Worm (Caenorhabditis elegans) whole organism, early embryonic: ENCODE results near the gene F02H6.6.

ENCODE experiments used
- B0310.2 ChIP-seq: sonication (generic microtip); optimal IDR thresholded peaks from 2 replicates; lab custom pipeline; 2016; ENCODE audit warnings: mild to moderate bottlenecking, missing genetic modification characterization, missing compliant biosample characterization
- F13C5.2 ChIP-seq: sonication (generic microtip); optimal IDR thresholded peaks from 2 replicates; lab custom pipeline; 2017; ENCODE audit warnings: mild to moderate bottlenecking, missing genetic modification characterization, inconsistent platforms, missing compliant biosample characterization
- aly-1 ChIP-seq: sonication (generic microtip); optimal IDR thresholded peaks from 2 replicates; lab custom pipeline; 2016; ENCODE audit warnings: missing genetic modification characterization, missing compliant biosample characterization
- ama-1 ChIP-seq: fragments of 150-350 bp; optimal IDR thresholded peaks from 2 replicates; lab custom pipeline; 2014
- ceh-13 ChIP-seq: fragments of 200-800 bp; sonication (Bioruptor generic); optimal IDR thresholded peaks from 2 replicates; lab custom pipeline; 2018; ENCODE audit warnings: mild to moderate bottlenecking, missing genetic modification characterization, missing compliant biosample characterization
- ceh-36 ChIP-seq: sonication (generic microtip); optimal IDR thresholded peaks from 2 replicates; lab custom pipeline; 2016; ENCODE audit warnings: missing genetic modification characterization, inconsistent platforms, missing compliant biosample characterization
- ets-7 ChIP-seq: sonication (generic microtip); optimal IDR thresholded peaks from 2 replicates; lab custom pipeline; 2016; ENCODE audit warnings: missing genotype, missing genetic modification characterization, missing compliant biosample characterization
- flt-1 ChIP-seq: fragments of 200-800 bp; sonication (Bioruptor generic); IDR thresholded peaks from 2 replicates; pipeline ENCODE4 v1.3.6; 2022; ENCODE audit warnings: missing genetic modification characterization, missing compliant biosample characterization
- hmbx-1 ChIP-seq: sonication (generic microtip); optimal IDR thresholded peaks from 2 replicates; lab custom pipeline; 2016; ENCODE audit warnings: mild to moderate bottlenecking, missing genetic modification characterization, missing compliant biosample characterization
- hmg-4 ChIP-seq: fragments of 200-800 bp; sonication (Bioruptor generic); optimal IDR thresholded peaks from 2 replicates; lab custom pipeline; 2018; ENCODE audit warnings: mild to moderate bottlenecking, missing genetic modification characterization, missing compliant biosample characterization
- hnd-1 ChIP-seq: sonication (generic microtip); optimal IDR thresholded peaks from 2 replicates; lab custom pipeline; 2016; ENCODE audit warnings: missing genetic modification characterization, missing compliant biosample characterization
- pes-1 ChIP-seq: fragments of 200-800 bp; sonication (Bioruptor generic); IDR thresholded peaks from 2 replicates; pipeline ENCODE4 v1.3.6; 2022; ENCODE audit warnings: missing genetic modification reagents, missing genetic modification characterization, missing compliant biosample characterization
- scrt-1 ChIP-seq: fragments of 200-800 bp; sonication (Bioruptor generic); IDR thresholded peaks from 2 replicates; pipeline ENCODE4 v1.3.6; 2022; ENCODE audit warnings: missing genetic modification characterization, missing compliant biosample characterization
- sea-1 ChIP-seq: fragments of 200-800 bp; sonication (Bioruptor generic); conservative IDR thresholded peaks from 2 replicates; pipeline ENCODE4 v1.3.6; 2022; ENCODE audit warnings: missing genetic modification characterization, missing compliant biosample characterization
- tbx-11 ChIP-seq: fragments of 200-800 bp; sonication (Bioruptor generic); IDR thresholded peaks from 2 replicates; pipeline ENCODE4 v1.3.6; 2022; ENCODE audit warnings: missing genetic modification characterization, missing compliant biosample characterization
- tbx-37 ChIP-seq: fragments of 200-800 bp; sonication (Bioruptor generic); conservative IDR thresholded peaks from 2 replicates; pipeline ENCODE4 v1.3.6; 2022; ENCODE audit warnings: missing genetic modification reagents, missing genetic modification characterization, missing compliant biosample characterization
- tra-4 ChIP-seq: sonication (generic microtip); optimal IDR thresholded peaks from 2 replicates; lab custom pipeline; 2017; ENCODE audit warnings: missing genetic modification characterization, missing compliant biosample characterization

F02H6.6 gene

ce11 chrIV:14259197-14259596 is 28.5 kb upstream of the F02H6.6 start:
- TF ChIP-seq scrt-1 = no peak
- TF ChIP-seq hnd-1 (tag; lab: Kevin White, UChicago) = no peak
- TF ChIP-seq sea-1 = no peak
- TF ChIP-seq tbx-37 (GFP tag; lab: Robert Waterston, UW) = no peak
- no peak for TF ChIP-seq ets-7 (tag; lab: Kevin White, UChicago)
- TF ChIP-seq ceh-36 = no peak
- TF ChIP-seq tbx-11 (GFP tag; lab: Robert Waterston, UW) = no peak

ce11 chrIV:14257528-14257927 is 26.8 kb upstream of the F02H6.6 start:
- no peak for TF ChIP-seq tbx-37 (GFP tag; lab: Robert Waterston, UW)
- no peak for TF ChIP-seq ets-7 (tag; lab: Kevin White, UChicago)
- TF ChIP-seq hmg-4 (GFP tag; lab: Kevin White, UChicago) = no peak
- TF ChIP-seq B0310.2 (tag; lab: Kevin White, UChicago) = no peak
- TF ChIP-seq ama-1 (lab: Kevin White, UChicago) = no peak
- TF ChIP-seq sea-1 = no peak
- no peak for TF ChIP-seq flt-1 (GFP tag; lab: Robert Waterston, UW)
- TF ChIP-seq pes-1 (GFP tag; lab: Robert Waterston, UW) = no peak
- no peak for TF ChIP-seq ceh-13 (GFP tag; lab: Kevin White, UChicago)
- no peak for TF ChIP-seq scrt-1
- TF ChIP-seq ceh-36 = no peak
- TF ChIP-seq aly-1 (tag; lab: Kevin White, UChicago) = no peak

DNA sequence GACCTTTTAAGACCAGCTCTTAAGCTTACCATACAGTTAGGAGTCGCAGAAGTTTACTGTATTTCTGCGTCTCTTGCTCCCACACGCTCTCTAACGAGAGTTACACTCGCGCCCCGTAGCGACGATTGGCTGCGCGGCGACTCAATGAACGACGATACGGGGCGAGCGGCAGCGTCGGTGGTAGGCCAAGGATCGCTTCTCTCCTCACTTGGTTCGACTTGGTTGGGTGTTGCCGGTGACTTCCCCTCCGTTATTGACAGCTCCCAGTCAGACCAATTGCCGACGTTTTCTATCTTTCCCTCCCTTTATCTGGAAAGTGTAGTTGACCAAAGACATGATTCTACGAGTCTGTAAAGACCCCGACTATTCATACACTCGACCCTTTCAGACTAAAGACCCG is 24.9 kb upstream of the F02H6.6 start:
- TF ChIP-seq hnd-1 (tag; lab: Kevin White, UChicago) (no peak), tbx-11 (GFP tag; lab: Robert Waterston, UW) (no peak), sea-1 (no peak), ama-1 (lab: Kevin White, UChicago) (no peak), scrt-1 (no peak), ceh-13 (GFP tag; lab: Kevin White, UChicago) (no peak)

DNA sequence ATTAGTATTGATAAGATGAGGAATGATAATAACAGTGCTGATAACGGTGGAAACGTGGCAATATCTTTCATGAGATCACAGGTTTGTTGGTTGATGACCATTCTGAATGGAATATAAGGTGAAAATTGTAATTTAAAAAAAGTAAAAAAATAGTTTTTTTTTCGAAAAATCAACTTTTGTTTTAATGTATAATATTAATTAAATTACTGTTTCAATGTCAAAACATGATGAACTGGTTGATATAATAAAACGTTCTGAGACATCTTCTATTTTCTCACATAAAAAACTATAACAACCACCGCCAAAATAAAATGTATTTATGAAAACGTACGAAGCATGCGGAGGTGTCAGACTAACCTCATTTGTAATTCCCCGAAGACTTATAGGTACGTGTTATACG is 19.4 kb upstream of the F02H6.6 start, which contains the start of gene srab-24:
Gene srab-24 (minus strand): TSS at position 101 of the 400 bp plus-strand sequence.
- TF ChIP-seq flt-1 (GFP tag; lab: Robert Waterston, UW) (no peak), hmbx-1 (tag; lab: Kevin White, UChicago) (no peak), tra-4 (tag; lab: Kevin White, UChicago) (no peak), ama-1 (lab: Kevin White, UChicago) (no peak), pes-1 (GFP tag; lab: Robert Waterston, UW) (no peak), F13C5.2 (tag; lab: Kevin White, UChicago) (no peak), tbx-37 (GFP tag; lab: Robert Waterston, UW) (no peak), hmg-4 (GFP tag; lab: Kevin White, UChicago) (no peak), ets-7 (tag; lab: Kevin White, UChicago) (no peak), hnd-1 (tag; lab: Kevin White, UChicago) (no peak), B0310.2 (tag; lab: Kevin White, UChicago) (no peak), ceh-13 (GFP tag; lab: Kevin White, UChicago) (no peak), aly-1 (tag; lab: Kevin White, UChicago) (no peak), ceh-36 (no peak), sea-1 (no peak), tbx-11 (GFP tag; lab: Robert Waterston, UW) (no peak), scrt-1 (no peak)

DNA sequence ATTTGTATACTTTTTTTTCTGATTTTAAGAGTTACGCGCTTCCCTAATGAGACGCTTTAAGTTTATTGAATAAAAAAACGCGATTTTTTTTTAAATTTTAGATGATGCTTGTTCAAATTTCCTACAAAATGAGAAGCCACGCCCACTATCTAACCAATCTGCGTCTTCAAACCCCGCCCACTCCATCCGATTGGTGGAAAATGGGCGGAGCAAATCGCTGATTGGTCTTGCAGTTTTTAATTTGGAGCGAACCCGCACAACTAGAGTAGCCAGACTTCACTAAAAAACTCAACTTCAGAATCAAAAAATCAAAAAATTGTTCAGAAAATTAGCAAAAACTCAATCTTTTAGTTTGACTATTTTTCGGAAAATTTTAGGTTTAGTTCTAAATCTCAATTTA is 18.7 kb upstream of the F02H6.6 start:
- TF ChIP-seq sea-1 (no peak), aly-1 (tag; lab: Kevin White, UChicago) (no peak), tbx-37 (GFP tag; lab: Robert Waterston, UW) (no peak), ceh-36 (no peak), pes-1 (GFP tag; lab: Robert Waterston, UW) (no peak), tbx-11 (GFP tag; lab: Robert Waterston, UW) (no peak), hmbx-1 (tag; lab: Kevin White, UChicago) (no peak), flt-1 (GFP tag; lab: Robert Waterston, UW) (no peak)

- TF ChIP-seq hmbx-1 (tag; lab: Kevin White, UChicago) = no peak
- no peak for TF ChIP-seq scrt-1
- no peak for TF ChIP-seq hmg-4 (GFP tag; lab: Kevin White, UChicago)
- TF ChIP-seq sea-1 = no peak
- no peak for TF ChIP-seq tbx-37 (GFP tag; lab: Robert Waterston, UW)
- no peak for TF ChIP-seq aly-1 (tag; lab: Kevin White, UChicago)
- no peak for TF ChIP-seq ama-1 (lab: Kevin White, UChicago)
- TF ChIP-seq ceh-13 (GFP tag; lab: Kevin White, UChicago) = no peak
- TF ChIP-seq flt-1 (GFP tag; lab: Robert Waterston, UW) = no peak
- TF ChIP-seq ceh-36 = no peak
- TF ChIP-seq B0310.2 (tag; lab: Kevin White, UChicago) = no peak
- TF ChIP-seq ets-7 (tag; lab: Kevin White, UChicago) = no peak
- TF ChIP-seq pes-1 (GFP tag; lab: Robert Waterston, UW) = no peak
- no peak for TF ChIP-seq tbx-11 (GFP tag; lab: Robert Waterston, UW)
Observed at ce11 chrIV:14244357-14244756, 13.7 kb upstream of the F02H6.6 start, which contains the start of gene Y64G10A.2. TSS of gene Y64G10A.2 (minus strand) at chrIV:14244457.

- no peak for TF ChIP-seq ama-1 (lab: Kevin White, UChicago)
Observed at ce11 chrIV:14241382-14242122, 10.9 kb upstream of the F02H6.6 start, which contains the start of gene Y64G10A.10. TSS of gene Y64G10A.10 (minus strand) at chrIV:14241432.

ce11 chrIV:14238976-14239375 is 8.3 kb upstream of the F02H6.6 start, which contains the start of gene Y64G10A.1:
TSS of gene Y64G10A.1 (minus strand) at chrIV:14239076.
- TF ChIP-seq flt-1 (GFP tag; lab: Robert Waterston, UW) (no peak), ceh-13 (GFP tag; lab: Kevin White, UChicago) (no peak), ets-7 (tag; lab: Kevin White, UChicago) (no peak), B0310.2 (tag; lab: Kevin White, UChicago) (no peak), scrt-1 (no peak), ceh-36 (no peak), tbx-11 (GFP tag; lab: Robert Waterston, UW) (no peak), aly-1 (tag; lab: Kevin White, UChicago) (no peak), ama-1 (lab: Kevin White, UChicago) (no peak), F13C5.2 (tag; lab: Kevin White, UChicago) (no peak), hnd-1 (tag; lab: Kevin White, UChicago) (no peak), sea-1 (no peak), hmbx-1 (tag; lab: Kevin White, UChicago) (no peak), tra-4 (tag; lab: Kevin White, UChicago) (no peak), hmg-4 (GFP tag; lab: Kevin White, UChicago) (no peak), pes-1 (GFP tag; lab: Robert Waterston, UW) (no peak)
